Fruit fly (Drosophila melanogaster): ENCODE data around the gene disp.

Gene disp

dm6 chr3R:5833948-5834504 lies 22.1 kb downstream of the disp start (continued):
- TF ChIP-seq tai (GFP tag; optimal IDR thresholded peaks at IDR 0.05): peak; percentile 68
- TF ChIP-seq dl (GFP tag; optimal IDR thresholded peaks at IDR 0.05; ENCODE audit: insufficient read depth in 1 of 2, partially characterized antibody in 2 of 2): no peak

DNA sequence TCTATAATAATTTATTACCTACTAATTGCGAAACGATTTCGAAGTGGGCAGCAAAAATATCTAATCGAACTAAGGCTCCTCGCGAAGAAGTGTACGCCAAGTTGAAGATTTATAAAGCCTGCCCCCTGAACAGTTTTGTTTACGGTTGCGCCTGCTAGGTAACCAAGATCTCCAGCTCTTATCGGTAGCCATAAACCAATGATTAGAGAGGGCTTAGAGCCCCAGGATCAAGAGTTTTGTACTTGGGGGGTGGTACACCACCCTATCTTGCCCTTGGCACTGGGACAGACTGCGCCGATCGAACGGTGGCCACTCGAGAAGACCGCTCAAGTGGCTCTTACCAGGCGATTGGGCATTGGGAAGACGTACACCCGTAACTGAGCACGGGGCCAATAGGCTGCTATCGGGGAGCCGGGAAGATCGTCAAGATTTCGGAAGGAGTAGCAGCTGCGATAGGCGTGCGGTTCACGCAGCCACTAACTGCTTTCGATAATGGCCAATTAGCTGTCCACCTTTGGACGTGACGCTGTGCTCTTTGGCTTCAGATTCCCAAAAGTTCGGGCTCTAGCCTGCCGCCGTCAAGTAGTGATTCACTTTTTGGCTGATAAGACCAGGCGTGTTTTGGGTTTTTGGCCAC lies 23.6 kb downstream of the disp start:
- TF ChIP-seq dmrt93B (GFP tag; optimal IDR thresholded peaks at IDR 0.05) (no peak), Hr78 (GFP tag; optimal IDR thresholded peaks at IDR 0.05) (no peak), h (GFP tag; optimal IDR thresholded peaks at IDR 0.05) (no peak), HLH106 (tag; optimal IDR thresholded peaks at IDR 0.05) (no peak), lola (GFP tag; optimal IDR thresholded peaks at IDR 0.05) (no peak), CG9705 (GFP tag; optimal IDR thresholded peaks at IDR 0.05) (no peak), pan (optimal IDR thresholded peaks at IDR 0.05) (no peak), OdsH (GFP tag; optimal IDR thresholded peaks at IDR 0.05) (no peak), Hnf4 (GFP tag; optimal IDR thresholded peaks at IDR 0.05) (no peak), rgr (GFP tag; optimal IDR thresholded peaks at IDR 0.05) (no peak), ey (GFP tag; optimal IDR thresholded peaks at IDR 0.05) (no peak), sv (GFP tag; optimal IDR thresholded peaks at IDR 0.05) (no peak), Dif (GFP tag; optimal IDR thresholded peaks at IDR 0.05; ENCODE audit: partially characterized antibody) (no peak), Mio (GFP tag; optimal IDR thresholded peaks at IDR 0.05) (no peak), Sp1 (GFP tag; optimal IDR thresholded peaks at IDR 0.05) (no peak)

- TF ChIP-seq usp (GFP tag; optimal IDR thresholded peaks at IDR 0.05) (no peak), foxo (GFP tag; optimal IDR thresholded peaks at IDR 0.05) (no peak), pan (optimal IDR thresholded peaks at IDR 0.05) (no peak), sv (GFP tag; optimal IDR thresholded peaks at IDR 0.05) (no peak), Vsx2 (GFP tag; optimal IDR thresholded peaks at IDR 0.05; ENCODE audit: partially characterized antibody) (no peak), OdsH (GFP tag; optimal IDR thresholded peaks at IDR 0.05) (no peak), woc (GFP tag; optimal IDR thresholded peaks at IDR 0.05) (no peak)
These were observed 24.8 kb downstream of the disp start, which contains the start of gene CG1208 for dm6 chr3R:5831339-5831738. Gene CG1208, plus strand, starts transcription at chr3R:5831639.

DNA sequence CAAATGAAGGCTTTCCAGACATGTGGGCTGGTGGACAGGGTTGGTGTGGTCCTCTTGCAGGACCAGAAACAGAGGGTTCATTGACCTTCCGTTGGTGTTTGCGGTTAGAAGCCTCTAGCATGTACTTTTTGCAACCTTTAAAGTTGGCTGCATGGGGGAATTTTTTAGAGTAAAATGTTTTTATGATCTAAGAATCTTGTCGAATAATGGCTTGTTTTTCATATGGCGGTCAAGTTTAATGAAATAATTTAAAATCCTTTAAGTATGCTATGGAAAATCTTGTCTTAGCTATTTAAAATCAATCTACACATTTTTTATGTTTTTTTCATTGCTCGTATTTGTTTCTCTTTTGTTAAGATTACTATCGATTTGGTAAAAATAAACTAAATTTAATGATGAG lies 26.3 kb downstream of the disp start, which contains the start of gene glob3:
glob3 (plus strand) TSS at position 301 of the 400 bp plus-strand sequence.
- TF ChIP-seq Myc (optimal IDR thresholded peaks at IDR 0.05): no peak
- TF ChIP-seq Rel (GFP tag; optimal IDR thresholded peaks at IDR 0.05): no peak
- TF ChIP-seq Rel (tag; optimal IDR thresholded peaks at IDR 0.05): no peak
- TF ChIP-seq CrebA (GFP tag; optimal IDR thresholded peaks at IDR 0.05; ENCODE audit: borderline replicate concordance): no peak
- TF ChIP-seq Abd-B (GFP tag; optimal IDR thresholded peaks at IDR 0.05): no peak
- TF ChIP-seq br (GFP tag; optimal IDR thresholded peaks at IDR 0.05): no peak
- TF ChIP-seq CG9705 (GFP tag; optimal IDR thresholded peaks at IDR 0.05): no peak
- TF ChIP-seq CG32264 (GFP tag; optimal IDR thresholded peaks at IDR 0.05): no peak
- TF ChIP-seq h (GFP tag; optimal IDR thresholded peaks at IDR 0.05): no peak
- TF ChIP-seq dsf (GFP tag; optimal IDR thresholded peaks at IDR 0.05; ENCODE audit: borderline replicate concordance): no peak
- TF ChIP-seq Hnf4 (GFP tag; optimal IDR thresholded peaks at IDR 0.05): no peak
- no peak for TF ChIP-seq sv (GFP tag; optimal IDR thresholded peaks at IDR 0.05)
- no peak for TF ChIP-seq rgr (GFP tag; optimal IDR thresholded peaks at IDR 0.05)
- TF ChIP-seq foxo (GFP tag; optimal IDR thresholded peaks at IDR 0.05): no peak
- TF ChIP-seq lola (GFP tag; optimal IDR thresholded peaks at IDR 0.05): no peak

DNA sequence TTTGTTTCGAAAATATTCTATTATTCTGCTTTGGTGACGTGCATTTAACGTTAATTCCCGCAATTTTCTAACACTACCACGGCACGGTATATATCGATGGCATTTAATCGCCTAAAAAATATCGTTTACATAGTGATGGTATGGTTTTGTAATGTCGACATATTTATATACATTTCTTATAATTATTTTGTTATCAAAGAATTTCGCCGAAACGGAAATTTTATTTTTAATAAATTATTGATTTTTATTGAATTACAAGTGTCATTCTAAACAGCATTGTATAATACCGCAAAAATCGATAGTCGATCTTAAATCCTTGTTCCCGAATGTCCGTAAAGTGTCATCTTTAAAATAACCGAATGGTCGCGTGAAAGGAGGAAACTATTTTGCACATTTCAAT lies 31.7 kb downstream of the disp start, which contains the start of the genes Sec20 and dgrn:
Sec20 (minus strand) TSS at position 77 of the 400 bp plus-strand sequence.
dgrn (plus strand) TSS at position 160 of the 400 bp plus-strand sequence.
- peak; percentile 50 for TF ChIP-seq ey (GFP tag; optimal IDR thresholded peaks at IDR 0.05)
- peak; percentile 78 for TF ChIP-seq HLH106 (tag; optimal IDR thresholded peaks at IDR 0.05)
- TF ChIP-seq Jra (GFP tag; optimal IDR thresholded peaks at IDR 0.05): peak; percentile 86
- TF ChIP-seq Abd-B (GFP tag; optimal IDR thresholded peaks at IDR 0.05): no peak
- no peak for TF ChIP-seq Hr78 (GFP tag; optimal IDR thresholded peaks at IDR 0.05)
- peak; percentile 68 for TF ChIP-seq psq (GFP tag; optimal IDR thresholded peaks at IDR 0.05)
- peak; percentile 45 for TF ChIP-seq dmrt93B (GFP tag; optimal IDR thresholded peaks at IDR 0.05)
- no peak for TF ChIP-seq Mio (GFP tag; optimal IDR thresholded peaks at IDR 0.05)
- TF ChIP-seq brk (GFP tag; optimal IDR thresholded peaks at IDR 0.05): peak; percentile 92
- no peak for TF ChIP-seq pan (optimal IDR thresholded peaks at IDR 0.05)
- peak; percentile 68 for TF ChIP-seq sv (GFP tag; optimal IDR thresholded peaks at IDR 0.05)
- TF ChIP-seq CG9705 (GFP tag; optimal IDR thresholded peaks at IDR 0.05): peak; percentile 48
- no peak for TF ChIP-seq Dif (GFP tag; optimal IDR thresholded peaks at IDR 0.05; ENCODE audit: partially characterized antibody)
- TF ChIP-seq h (GFP tag; optimal IDR thresholded peaks at IDR 0.05): peak; percentile 83
- TF ChIP-seq dsf (GFP tag; optimal IDR thresholded peaks at IDR 0.05; ENCODE audit: borderline replicate concordance): peak; percentile 58
- no peak for TF ChIP-seq Dfd (GFP tag; optimal IDR thresholded peaks at IDR 0.05)
- peak; percentile 77 for TF ChIP-seq OdsH (GFP tag; optimal IDR thresholded peaks at IDR 0.05)
- TF ChIP-seq dl (GFP tag; optimal IDR thresholded peaks at IDR 0.05; ENCODE audit: insufficient read depth in 1 of 2, partially characterized antibody in 2 of 2): no peak
- TF ChIP-seq CrebA (GFP tag; optimal IDR thresholded peaks at IDR 0.05; ENCODE audit: borderline replicate concordance): peak; percentile 46
- TF ChIP-seq sage (GFP tag; optimal IDR thresholded peaks at IDR 0.05): peak; percentile 78
- TF ChIP-seq Hr83 (GFP tag; optimal IDR thresholded peaks at IDR 0.05; ENCODE audit: poor library complexity, severe bottlenecking): peak; percentile 27
- TF ChIP-seq CG32264 (GFP tag; optimal IDR thresholded peaks at IDR 0.05): peak; percentile 21
- peak; percentile 33 for TF ChIP-seq Myc (optimal IDR thresholded peaks at IDR 0.05)
- peak; percentile 82 for TF ChIP-seq rgr (GFP tag; optimal IDR thresholded peaks at IDR 0.05)
- no peak for TF ChIP-seq Vsx2 (GFP tag; optimal IDR thresholded peaks at IDR 0.05; ENCODE audit: partially characterized antibody)
- TF ChIP-seq fru (GFP tag; optimal IDR thresholded peaks at IDR 0.05): peak; percentile 67
- no peak for TF ChIP-seq tai (GFP tag; optimal IDR thresholded peaks at IDR 0.05)
- peak; percentile 70 for TF ChIP-seq Sp1 (GFP tag; optimal IDR thresholded peaks at IDR 0.05)
- peak in 1 of 2 experiments; percentile 79 for TF ChIP-seq foxo (GFP tag; optimal IDR thresholded peaks at IDR 0.05)
- TF ChIP-seq Rel (GFP tag; optimal IDR thresholded peaks at IDR 0.05): peak; percentile 25
- peak; percentile 41 for TF ChIP-seq Rel (tag; optimal IDR thresholded peaks at IDR 0.05)
